Fruit fly (Drosophila melanogaster): ENCODE measurements around the gene CG7611.

- TF ChIP-seq CTCF (optimal IDR thresholded peaks at IDR 0.05) (peak; percentile 39 to 50), CG8478 (optimal IDR thresholded peaks at IDR 0.05) (no peak)
These were observed 13.9 kb downstream of the CG7611 start, which contains the start of gene Rpn10 for dm6 chr3L:21536857-21537256.

All from S2 (cell line).